Fruit fly (Drosophila melanogaster) whole organism, prepupa: ENCODE data around the gene CG1785.

Source experiments
- CG11294 ChIP-seq: fragments of 200-800 bp; sonication (Bioruptor generic); IDR thresholded peaks from 2 replicates; pipeline ENCODE4 v1.3.6; 2022; ENCODE audit warnings: missing biosample characterization, missing genetic modification characterization
- CG1621 ChIP-seq: fragments of 200-800 bp; sonication (Bioruptor generic); optimal IDR thresholded peaks from 3 replicates; lab custom pipeline; 2018; ENCODE audit warnings: missing biosample characterization, mild to moderate bottlenecking, missing genetic modification characterization
- CG16779 ChIP-seq: fragments of 200-800 bp; sonication (Bioruptor generic); optimal IDR thresholded peaks from 3 replicates; lab custom pipeline; 2017; ENCODE audit warnings: missing biosample characterization, mild to moderate bottlenecking, missing genetic modification characterization
- CG4318 ChIP-seq: fragments of 200-800 bp; sonication (Bioruptor generic); optimal IDR thresholded peaks from 3 replicates; lab custom pipeline; 2017; ENCODE audit warnings: missing biosample characterization, mild to moderate bottlenecking, missing genetic modification characterization
- CG6854 ChIP-seq: fragments of 200-800 bp; sonication (Bioruptor generic); optimal IDR thresholded peaks from 2 replicates; lab custom pipeline; 2017; ENCODE audit warnings: missing biosample characterization, mild to moderate bottlenecking, missing genetic modification characterization
- Hr39 ChIP-seq: fragments of 200-800 bp; sonication (Bioruptor generic); optimal IDR thresholded peaks from 2 replicates; lab custom pipeline; 2016; ENCODE audit warnings: missing biosample characterization, missing genetic modification characterization
- Hr4 ChIP-seq: fragments of 200-800 bp; sonication (Bioruptor generic); optimal IDR thresholded peaks from 3 replicates; lab custom pipeline; 2016; ENCODE audit warnings: missing biosample characterization, missing genetic modification characterization
- Met ChIP-seq: fragments of 200-800 bp; sonication (Bioruptor generic); optimal IDR thresholded peaks from 3 replicates; lab custom pipeline; 2016; ENCODE audit warnings: missing biosample characterization, missing genetic modification characterization
- OdsH ChIP-seq: fragments of 200-800 bp; sonication (Bioruptor generic); optimal IDR thresholded peaks from 3 replicates; lab custom pipeline; 2016; ENCODE audit warnings: missing biosample characterization, missing genetic modification characterization
- Smox ChIP-seq: fragments of 200-800 bp; sonication (Bioruptor generic); optimal IDR thresholded peaks from 3 replicates; lab custom pipeline; 2016; ENCODE audit warnings: missing biosample characterization, missing genetic modification characterization
- eg ChIP-seq: fragments of 200-800 bp; sonication (Bioruptor generic); IDR thresholded peaks from 3 replicates; pipeline ENCODE4 v1.3.6; 2022; ENCODE audit warnings: missing biosample characterization, missing genetic modification characterization
- fd59A ChIP-seq: fragments of 200-800 bp; sonication (Bioruptor generic); optimal IDR thresholded peaks from 2 replicates; lab custom pipeline; 2017; ENCODE audit warnings: missing biosample characterization, mild to moderate bottlenecking, missing genetic modification characterization, missing genetic modification reagents
- lz ChIP-seq: fragments of 200-800 bp; sonication (Bioruptor generic); optimal IDR thresholded peaks from 3 replicates; lab custom pipeline; 2016; ENCODE audit warnings: missing biosample characterization, missing genetic modification characterization
- spab ChIP-seq: fragments of 200-800 bp; sonication (Bioruptor generic); optimal IDR thresholded peaks from 2 replicates; lab custom pipeline; 2017; ENCODE audit warnings: missing biosample characterization, mild to moderate bottlenecking, missing genetic modification characterization, missing genetic modification reagents

dm6 chrX:8667709-8668108 lies 47.0 kb upstream of the CG1785 start:
- TF ChIP-seq Smox: peak; percentile 56
- no peak for TF ChIP-seq CG1621 (tag; lab: Kevin White, UChicago)
- no peak for TF ChIP-seq CG16779 (tag; lab: Kevin White, UChicago)
- peak; percentile 72 for TF ChIP-seq Hr39 (GFP tag; lab: Kevin White, UChicago)
- peak; percentile 58 for TF ChIP-seq Met (GFP tag; lab: Kevin White, UChicago)
- TF ChIP-seq CG6854 (GFP tag; lab: Kevin White, UChicago): no peak
- TF ChIP-seq OdsH: no peak
- no peak for TF ChIP-seq spab (GFP tag; lab: Kevin White, UChicago)
- no peak for TF ChIP-seq eg (GFP tag; lab: Robert Waterston, UW)
- TF ChIP-seq Hr4: no peak
- TF ChIP-seq CG11294: no peak
- TF ChIP-seq CG4318 (GFP tag; lab: Kevin White, UChicago): no peak
- no peak for TF ChIP-seq fd59A (GFP tag; lab: Kevin White, UChicago)
- peak; percentile 64 for TF ChIP-seq lz
